Fruit fly (Drosophila melanogaster): ENCODE data around the gene CG9512.

CG9512 gene

DNA sequence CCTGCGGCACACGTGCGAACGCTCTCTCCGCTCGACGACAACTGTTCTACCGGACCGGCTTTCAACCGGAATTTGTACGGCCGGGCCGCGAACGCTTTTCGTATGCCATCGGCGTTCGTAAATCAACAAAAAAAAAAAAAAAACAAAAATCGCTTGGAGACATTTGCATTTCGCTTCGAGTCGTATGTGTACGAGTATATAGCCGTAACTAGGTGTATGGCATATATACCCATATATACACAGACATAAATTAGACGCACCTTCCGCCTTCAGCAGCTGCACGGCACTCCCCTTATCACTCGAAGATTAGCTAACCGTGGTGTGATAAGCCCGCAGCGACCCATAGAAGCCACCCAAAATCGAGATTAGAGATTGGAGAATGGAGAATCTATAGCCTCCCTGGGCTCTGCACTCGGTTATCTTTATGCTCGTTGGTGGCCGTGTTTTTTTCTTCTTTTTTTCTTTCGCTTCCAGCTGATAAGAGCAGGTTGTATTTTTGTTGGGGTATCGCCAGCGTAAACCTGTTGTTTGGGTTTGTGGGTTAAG, at the start of gene CG9512:
Gene CG9512 (minus strand): TSS at position 51 of the 546 bp plus-strand sequence.
- TF ChIP-seq insv (optimal IDR thresholded peaks at IDR 0.05) (no peak), Myc (optimal IDR thresholded peaks at IDR 0.05) (no peak), ttk (optimal IDR thresholded peaks at IDR 0.05) (no peak), psq (optimal IDR thresholded peaks at IDR 0.05) (no peak), h (optimal IDR thresholded peaks at IDR 0.05) (no peak), Sin3A (optimal IDR thresholded peaks at IDR 0.05) (no peak)

DNA sequence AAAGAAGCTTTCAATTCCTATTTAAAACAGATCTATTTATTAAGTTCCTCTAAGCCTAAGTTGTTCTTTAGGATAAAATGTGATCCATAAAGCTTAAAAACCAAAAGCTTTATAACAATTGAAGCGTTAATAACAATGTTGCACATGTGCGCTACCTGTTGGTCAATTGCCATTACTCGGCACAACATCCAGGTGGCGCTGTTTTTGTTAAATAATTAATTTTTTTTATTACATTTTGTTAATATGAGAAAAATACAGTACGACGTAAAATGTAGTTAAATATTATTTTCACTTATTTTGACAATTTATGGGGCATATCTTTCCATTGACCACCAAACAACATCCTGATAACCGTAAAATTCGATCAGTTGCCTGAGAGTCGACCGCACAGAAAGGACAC, 48.5 kb upstream of the CG9512 start:
- no peak for TF ChIP-seq psq (optimal IDR thresholded peaks at IDR 0.05)

DNA sequence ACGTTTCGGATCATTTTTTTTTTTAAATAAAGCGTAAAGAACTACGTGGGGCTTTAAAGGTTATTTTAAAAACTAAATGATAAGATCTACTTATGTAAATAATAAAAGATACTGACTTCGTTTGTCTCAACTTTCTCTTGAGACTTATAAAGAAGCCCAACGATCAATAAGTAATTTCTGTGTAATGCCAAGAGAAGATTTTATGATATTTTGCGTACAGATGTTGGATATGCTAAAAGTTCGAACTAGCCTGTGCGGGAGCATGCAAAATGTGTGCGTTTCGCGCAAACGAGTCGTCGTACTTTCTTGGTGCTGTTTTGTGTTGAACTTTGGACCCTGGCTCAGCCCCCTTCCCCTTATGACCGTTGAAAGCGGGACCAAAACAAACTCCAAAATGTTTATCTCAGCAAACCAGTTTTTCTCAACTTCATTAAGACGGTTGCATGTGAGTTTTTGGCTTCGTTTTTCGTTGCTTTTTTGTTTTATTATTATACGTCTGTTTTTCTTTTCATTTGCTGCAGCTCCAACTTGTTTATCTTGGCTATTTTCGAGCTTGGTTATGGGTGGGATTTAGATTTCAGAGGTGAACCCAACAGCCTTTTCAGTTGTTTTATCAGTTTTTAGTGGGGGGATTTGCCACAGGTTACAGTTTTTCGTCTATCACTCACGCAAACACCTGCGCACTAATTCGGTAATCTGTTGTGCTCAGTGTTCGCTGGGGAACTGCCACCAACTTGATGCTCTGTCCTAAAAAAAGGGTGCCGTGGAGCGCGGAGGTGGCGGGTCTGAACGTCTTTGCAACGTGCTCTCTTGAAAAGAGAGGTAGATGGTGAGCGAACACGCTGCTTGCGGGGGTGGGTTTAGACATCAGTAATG, 47.7 kb upstream of the CG9512 start, which contains the start of gene pdgy:
Gene pdgy (minus strand): TSS at position 688 of the 876 bp plus-strand sequence.
- no peak for TF ChIP-seq insv (optimal IDR thresholded peaks at IDR 0.05)
- TF ChIP-seq Myc (optimal IDR thresholded peaks at IDR 0.05) = no peak
- no peak for TF ChIP-seq h (optimal IDR thresholded peaks at IDR 0.05)
- TF ChIP-seq psq (optimal IDR thresholded peaks at IDR 0.05) = no peak
- TF ChIP-seq ttk (optimal IDR thresholded peaks at IDR 0.05) = no peak
- TF ChIP-seq Sin3A (optimal IDR thresholded peaks at IDR 0.05) = no peak

DNA sequence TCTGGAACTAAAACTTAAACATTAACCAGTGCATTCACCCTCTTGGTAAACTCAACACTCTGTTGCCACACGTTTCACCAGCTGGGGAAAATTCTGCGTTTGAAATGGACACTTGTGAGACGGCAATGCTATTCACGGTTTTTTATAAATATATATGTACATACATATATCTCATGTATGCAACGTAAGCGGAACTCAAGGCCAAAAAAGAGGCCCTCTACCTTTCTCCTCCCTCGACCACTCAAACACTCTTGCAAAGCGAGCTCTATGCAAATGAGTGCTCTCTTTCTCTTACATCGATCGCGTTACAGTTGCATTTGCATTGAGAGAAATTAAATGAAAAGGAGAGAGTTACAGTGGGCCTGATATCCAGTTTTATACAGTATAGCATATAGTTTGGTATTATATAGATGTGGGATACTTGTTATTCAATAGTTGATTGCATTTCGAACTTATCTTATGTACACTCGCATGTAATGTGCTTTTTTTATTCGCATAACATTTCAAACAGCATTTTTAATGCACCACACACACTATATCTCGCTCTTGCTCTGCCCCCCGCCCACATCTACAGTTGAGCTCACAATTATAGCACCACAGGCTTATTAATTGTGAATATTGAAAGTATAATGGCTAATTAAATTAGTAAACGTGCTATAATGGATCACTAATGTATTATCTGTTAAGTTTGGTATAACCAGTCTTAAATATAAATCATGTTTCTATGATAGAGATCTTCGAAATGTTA, 46.9 kb upstream of the CG9512 start:
- TF ChIP-seq Myc (optimal IDR thresholded peaks at IDR 0.05) = no peak
- no peak for TF ChIP-seq h (optimal IDR thresholded peaks at IDR 0.05)
- TF ChIP-seq insv (optimal IDR thresholded peaks at IDR 0.05) = no peak
- TF ChIP-seq ttk (optimal IDR thresholded peaks at IDR 0.05) = no peak
- no peak for TF ChIP-seq Sin3A (optimal IDR thresholded peaks at IDR 0.05)
- TF ChIP-seq psq (optimal IDR thresholded peaks at IDR 0.05) = no peak

DNA sequence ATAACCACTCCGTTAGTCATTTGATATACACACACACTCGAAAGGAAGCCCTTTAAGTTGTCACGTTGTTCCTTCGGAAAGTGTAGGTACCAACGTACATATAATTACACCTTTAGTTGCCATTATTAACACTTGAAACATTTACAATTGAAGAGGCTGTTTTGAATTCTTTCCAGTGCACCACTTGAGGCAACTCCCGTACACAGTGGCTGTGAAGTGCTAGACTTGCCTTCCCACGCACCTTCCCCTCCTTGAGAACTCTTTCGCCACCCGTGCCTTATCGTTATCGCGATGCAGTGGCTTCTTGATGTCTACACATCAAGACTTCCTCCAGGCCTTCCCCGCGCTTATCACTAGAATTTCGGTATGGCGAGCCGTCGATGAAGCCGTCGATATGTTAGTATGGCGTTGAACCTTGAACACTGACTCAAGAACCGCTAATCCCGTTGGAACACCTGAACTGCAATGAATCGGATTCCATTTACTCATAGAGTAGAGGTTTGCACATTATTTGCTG, 46.1 kb upstream of the CG9512 start:
- TF ChIP-seq insv (optimal IDR thresholded peaks at IDR 0.05) (no peak), ttk (optimal IDR thresholded peaks at IDR 0.05) (no peak), psq (optimal IDR thresholded peaks at IDR 0.05) (no peak), Sin3A (optimal IDR thresholded peaks at IDR 0.05) (no peak), h (optimal IDR thresholded peaks at IDR 0.05) (no peak), Myc (optimal IDR thresholded peaks at IDR 0.05) (no peak)

DNA sequence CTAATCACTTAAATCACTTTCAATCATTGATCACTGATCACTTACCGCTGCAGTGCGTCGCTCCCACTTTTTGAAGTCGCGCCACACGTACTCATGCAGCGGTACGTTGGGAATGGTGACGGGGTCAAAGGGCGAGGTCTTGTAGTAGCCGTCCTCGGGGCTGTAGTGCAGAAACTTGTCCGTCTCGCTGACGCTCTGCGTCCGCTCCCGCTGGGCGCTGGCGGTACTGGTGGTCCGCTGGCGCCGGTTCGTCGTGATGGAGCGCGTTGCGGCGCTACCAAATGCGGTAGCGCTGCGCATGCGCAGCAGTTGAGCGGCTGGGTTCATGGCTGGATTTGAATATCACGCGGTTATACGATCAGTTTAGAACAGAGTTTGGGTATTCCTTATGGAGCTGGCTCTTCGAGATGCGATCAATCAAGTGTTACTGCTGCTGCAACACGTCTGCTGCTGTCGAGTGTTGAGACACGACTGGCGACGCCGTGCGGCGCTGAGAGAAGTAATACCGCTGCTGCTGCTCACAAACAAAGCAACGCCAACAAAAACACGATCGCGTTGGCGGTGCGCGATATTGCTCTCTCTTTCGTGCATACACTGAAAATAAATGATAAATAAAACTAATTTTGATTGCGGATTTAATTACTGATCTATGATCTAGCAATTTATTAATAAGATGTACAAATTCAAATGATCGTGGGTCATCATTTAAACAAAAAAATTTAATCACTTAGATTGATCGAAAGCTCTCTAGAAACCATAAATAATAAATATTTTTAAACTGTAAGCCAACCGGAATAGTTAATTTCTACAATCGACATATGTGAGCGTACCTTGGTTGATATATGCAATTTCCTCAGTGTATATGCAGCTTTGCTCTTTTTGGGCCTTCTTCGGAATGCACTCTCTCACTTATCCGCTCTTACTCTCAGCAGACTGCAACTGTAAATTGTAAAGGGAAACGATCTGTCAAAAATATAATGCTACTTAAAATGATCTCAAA, 45.2 kb upstream of the CG9512 start:
- TF ChIP-seq Myc (optimal IDR thresholded peaks at IDR 0.05) (no peak), ttk (optimal IDR thresholded peaks at IDR 0.05) (no peak), Sin3A (optimal IDR thresholded peaks at IDR 0.05) (no peak), h (optimal IDR thresholded peaks at IDR 0.05) (no peak), insv (optimal IDR thresholded peaks at IDR 0.05) (no peak), psq (optimal IDR thresholded peaks at IDR 0.05) (no peak)

DNA sequence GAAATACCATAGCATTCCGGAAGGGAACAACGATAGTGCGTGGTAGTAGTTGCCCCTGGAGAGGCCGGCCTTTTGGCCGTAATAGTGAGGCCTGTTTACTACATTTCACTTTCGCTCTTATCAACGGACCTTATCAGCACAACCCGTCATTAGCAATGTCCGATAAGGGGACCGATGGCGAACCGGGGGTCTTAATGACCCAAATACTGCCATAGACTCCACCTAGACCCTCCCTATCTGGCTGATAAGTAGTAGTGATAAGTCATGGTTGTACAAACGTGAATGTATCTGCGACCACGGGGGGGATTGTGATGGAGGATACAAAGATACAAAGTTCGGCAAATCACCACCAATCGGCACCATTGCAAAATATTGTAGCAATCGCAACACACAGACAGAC, 43.9 kb upstream of the CG9512 start:
- no peak for TF ChIP-seq psq (optimal IDR thresholded peaks at IDR 0.05)

DNA sequence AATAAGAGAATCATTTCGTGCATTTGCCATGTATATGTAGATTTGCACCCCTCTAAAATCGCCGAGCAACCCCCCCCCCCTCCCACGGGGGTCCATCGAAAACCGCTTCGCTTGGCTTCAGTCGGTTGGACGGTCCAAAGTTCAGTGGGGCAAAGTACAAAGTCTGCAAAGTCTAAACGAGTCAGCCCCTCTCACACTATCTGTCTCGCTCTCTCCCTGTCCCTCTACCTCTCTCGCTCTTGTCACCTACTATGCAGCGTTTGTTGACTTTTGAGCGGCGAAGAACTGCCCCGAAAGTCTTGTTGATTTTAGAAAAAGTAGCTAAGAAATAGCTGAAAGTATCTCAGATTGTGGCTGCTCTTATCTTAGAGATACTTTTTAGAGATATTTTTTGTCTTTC, 42.0 kb upstream of the CG9512 start:
- TF ChIP-seq ttk (optimal IDR thresholded peaks at IDR 0.05) (no peak), h (optimal IDR thresholded peaks at IDR 0.05) (no peak), insv (optimal IDR thresholded peaks at IDR 0.05) (no peak), Sin3A (optimal IDR thresholded peaks at IDR 0.05) (no peak), psq (optimal IDR thresholded peaks at IDR 0.05) (no peak), Myc (optimal IDR thresholded peaks at IDR 0.05) (no peak)

DNA sequence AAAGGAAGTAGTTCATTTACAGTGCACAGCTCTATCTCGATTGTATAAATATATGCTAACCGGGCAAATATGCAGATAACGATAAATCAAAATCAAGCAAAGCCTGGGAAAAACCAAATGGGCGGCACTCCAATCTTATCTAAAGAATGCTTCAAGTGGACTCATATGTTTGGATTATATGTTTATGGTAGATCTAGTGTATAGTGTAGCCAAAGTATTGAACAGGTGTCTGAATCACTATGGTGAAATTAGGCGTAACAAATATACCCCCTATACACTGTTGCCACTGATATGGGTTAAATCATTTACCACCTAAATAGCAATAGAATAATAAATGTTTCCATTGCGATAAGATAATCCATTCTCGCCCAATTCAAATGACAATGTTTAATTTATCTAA, 41.2 kb upstream of the CG9512 start:
- TF ChIP-seq psq (optimal IDR thresholded peaks at IDR 0.05) = no peak
- no peak for TF ChIP-seq Sin3A (optimal IDR thresholded peaks at IDR 0.05)
- no peak for TF ChIP-seq ttk (optimal IDR thresholded peaks at IDR 0.05)
- TF ChIP-seq Myc (optimal IDR thresholded peaks at IDR 0.05) = no peak

DNA sequence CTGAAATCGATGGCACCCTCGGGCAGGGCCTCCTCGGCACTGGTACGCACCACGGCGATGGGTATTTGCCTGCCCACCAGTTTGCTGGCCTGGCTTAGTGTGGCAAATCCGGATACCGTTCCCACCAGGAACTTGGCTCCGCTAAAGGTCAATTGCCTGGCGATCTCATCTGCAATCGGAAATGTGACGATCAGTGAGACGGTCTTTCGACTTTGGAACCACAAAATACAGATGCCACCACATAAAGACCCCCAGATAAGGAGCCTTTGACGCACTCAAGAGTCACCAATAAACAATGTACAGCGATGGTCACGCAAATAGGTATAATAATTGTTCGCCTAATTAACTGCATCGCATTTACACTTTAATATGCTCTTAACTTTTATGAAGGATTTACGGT, 30.9 kb upstream of the CG9512 start:
- no peak for TF ChIP-seq Myc (optimal IDR thresholded peaks at IDR 0.05)
- TF ChIP-seq ttk (optimal IDR thresholded peaks at IDR 0.05) = no peak

DNA sequence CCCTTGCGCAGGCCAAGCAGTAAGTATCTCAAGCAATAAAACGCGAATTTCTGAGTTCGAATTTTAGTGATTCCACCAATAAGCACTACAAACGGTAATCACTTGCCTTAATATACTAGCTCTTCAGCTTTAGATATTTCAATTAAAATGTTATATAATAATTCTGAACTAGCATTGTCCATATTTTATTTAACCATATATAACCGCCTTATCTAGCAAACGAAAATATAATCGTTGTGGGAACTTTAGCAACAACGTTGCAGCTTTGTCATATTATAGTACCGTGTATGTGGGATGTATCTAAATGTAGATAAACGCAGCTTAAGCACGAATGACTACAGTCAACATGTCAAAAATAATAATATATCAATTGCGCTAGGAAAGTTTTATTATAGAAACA, 25.9 kb upstream of the CG9512 start:
- TF ChIP-seq insv (optimal IDR thresholded peaks at IDR 0.05) (no peak), ttk (optimal IDR thresholded peaks at IDR 0.05) (no peak), h (optimal IDR thresholded peaks at IDR 0.05) (no peak), psq (optimal IDR thresholded peaks at IDR 0.05) (no peak), Sin3A (optimal IDR thresholded peaks at IDR 0.05) (no peak), Myc (optimal IDR thresholded peaks at IDR 0.05) (no peak)

Measured in Kc167 (cell line).